Worm (Caenorhabditis elegans) whole organism, late embryonic: Measurements from ENCODE around the gene F20H11.4.

Source experiments
- che-1 ChIP-seq: sonication (generic microtip); optimal IDR thresholded peaks from 2 replicates; lab custom pipeline; 2016; ENCODE audit warnings: mild to moderate bottlenecking, missing genetic modification characterization, missing compliant biosample characterization
- gmeb-2 ChIP-seq: sonication (generic microtip); optimal IDR thresholded peaks from 2 replicates; lab custom pipeline; 2016; ENCODE audit warnings: missing genetic modification characterization, inconsistent platforms, missing compliant biosample characterization
- pqm-1 ChIP-seq: sonication (generic microtip); optimal IDR thresholded peaks from 2 replicates; lab custom pipeline; 2016; ENCODE audit warnings: missing genetic modification characterization, missing compliant biosample characterization
- tbx-2 ChIP-seq: sonication (generic microtip); optimal IDR thresholded peaks from 2 replicates; lab custom pipeline; 2016; ENCODE audit warnings: missing genetic modification characterization, missing compliant biosample characterization
- tbx-7 ChIP-seq: sonication (generic microtip); optimal IDR thresholded peaks from 2 replicates; lab custom pipeline; 2016; ENCODE audit warnings: missing genotype, missing genetic modification characterization, missing compliant biosample characterization

- TF ChIP-seq tbx-7, result no peak
- no peak for TF ChIP-seq pqm-1 (tag; lab: Kevin White, UChicago)
- no peak for TF ChIP-seq tbx-2
- no peak for TF ChIP-seq che-1 (tag; lab: Kevin White, UChicago)
- TF ChIP-seq gmeb-2 (tag; lab: Kevin White, UChicago), result no peak
Observed at ce11 chrIII:6581585-6581984, 26.8 kb upstream of the F20H11.4 start, which contains the start of gene acr-21.
